Worm (Caenorhabditis elegans): ENCODE results near the gene sri-18.

DNA sequence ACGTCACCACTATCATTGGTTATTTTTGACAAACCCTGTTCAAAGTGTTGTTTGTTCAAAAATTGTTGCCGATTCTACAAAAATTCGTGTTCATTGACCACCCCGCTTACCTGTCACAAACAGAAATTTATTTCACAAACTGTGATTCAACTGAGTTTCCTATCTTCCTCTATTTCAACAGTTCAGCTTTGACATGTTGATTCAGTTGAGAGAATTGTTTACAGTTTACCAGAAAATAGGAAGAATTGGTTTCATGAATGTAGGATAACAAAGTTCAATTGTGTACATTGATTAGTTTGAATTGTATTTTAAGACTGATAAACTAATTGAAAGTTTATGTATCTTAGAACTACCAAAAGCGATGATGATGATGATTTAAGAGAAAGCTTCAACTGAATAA, 14.7 kb downstream of the sri-18 start:
- TF ChIP-seq unc-62 (GFP tag; optimal IDR thresholded peaks at IDR 0.05), result no peak
- no peak for TF ChIP-seq lin-15B (tag; optimal IDR thresholded peaks at IDR 0.05)
- no peak for TF ChIP-seq skn-1 (tag; optimal IDR thresholded peaks at IDR 0.05)
- no peak for TF ChIP-seq nhr-28 (tag; optimal IDR thresholded peaks at IDR 0.05)
- TF ChIP-seq ama-1 (optimal IDR thresholded peaks at IDR 0.05), result no peak
- TF ChIP-seq mml-1 (tag; optimal IDR thresholded peaks at IDR 0.05), result no peak
- TF ChIP-seq fos-1 (tag; optimal IDR thresholded peaks at IDR 0.05), result no peak
- no peak for TF ChIP-seq lin-39 (tag; optimal IDR thresholded peaks at IDR 0.05)
- TF ChIP-seq aly-2 (tag; optimal IDR thresholded peaks at IDR 0.05), result no peak
- no peak for TF ChIP-seq nhr-76 (tag; optimal IDR thresholded peaks at IDR 0.05)

Data from whole organism, L3 larva.